Worm (Caenorhabditis elegans) whole organism, L4 larva: ENCODE results near the gene F34D6.1.
A peak's percentile ranks its signal among the peaks of the same experiment; 100 is the strongest.

Source experiments
- F10B5.3 ChIP-seq: sonication (generic microtip); optimal IDR thresholded peaks from 2 replicates; lab custom pipeline; 2016; ENCODE audit warnings: mild to moderate bottlenecking, missing genetic modification characterization, missing compliant biosample characterization
- F44E2.7 ChIP-seq: fragments of 200-800 bp; sonication (Bioruptor generic); IDR thresholded peaks from 2 replicates; pipeline ENCODE4 v2.1.2; 2022; ENCODE audit warnings: missing genetic modification characterization, missing compliant biosample characterization
- F49E8.2 ChIP-seq: sonication (generic microtip); optimal IDR thresholded peaks from 2 replicates; lab custom pipeline; 2016; ENCODE audit warnings: missing compliant biosample characterization, mild to moderate bottlenecking, missing genetic modification characterization, borderline replicate concordance
- T26A8.4 ChIP-seq: fragments of 200-800 bp; sonication (Bioruptor generic); IDR thresholded peaks from 2 replicates; pipeline ENCODE4 v1.3.6; 2022; ENCODE audit warnings: missing genetic modification characterization, missing compliant biosample characterization
- Y48G9A.11 ChIP-seq: fragments of 200-800 bp; sonication (Bioruptor generic); IDR thresholded peaks from 2 replicates; pipeline ENCODE4 v1.3.6; 2022; ENCODE audit warnings: missing genetic modification reagents, missing genetic modification characterization, missing compliant biosample characterization
- Y5F2A.4 ChIP-seq: fragments of 200-800 bp; sonication (Bioruptor generic); optimal IDR thresholded peaks from 2 replicates; lab custom pipeline; 2018; ENCODE audit warnings: mild to moderate bottlenecking, missing genetic modification characterization, missing compliant biosample characterization
- ZK546.5 ChIP-seq, 2 experiments: sonication (generic microtip); optimal IDR thresholded peaks; 2 replicates each; lab custom pipeline; 2017; ENCODE audit warnings: missing biosample characterization in 2 of 2, missing genetic modification characterization in 2 of 2
- aha-1 ChIP-seq: fragments of 150-350 bp; peaks from one replicate; lab custom pipeline; 2014; ENCODE audit warnings: missing biosample characterization, missing genetic modification characterization
- ama-1 ChIP-seq: fragments of 150-350 bp; optimal IDR thresholded peaks from 2 replicates; lab custom pipeline; 2014; ENCODE audit warnings: inconsistent platforms, mixed read lengths
- ceh-32 ChIP-seq: sonication (generic microtip); optimal IDR thresholded peaks from 2 replicates; lab custom pipeline; 2016; ENCODE audit warnings: mild to moderate bottlenecking, missing genetic modification characterization, missing compliant biosample characterization; ENCODE audit not compliant: poor library complexity
- ceh-62 ChIP-seq: sonication (generic microtip); optimal IDR thresholded peaks from 2 replicates; lab custom pipeline; 2017; ENCODE audit warnings: missing biosample characterization, missing genetic modification characterization
- cey-2 ChIP-seq: sonication (generic microtip); optimal IDR thresholded peaks from 3 replicates; lab custom pipeline; 2017; ENCODE audit warnings: missing genetic modification characterization, mild to moderate bottlenecking, missing compliant biosample characterization, antibody characterized with exemption, borderline replicate concordance; ENCODE audit not compliant: insufficient read depth
- ctbp-1 ChIP-seq: fragments of 200-800 bp; sonication (Bioruptor generic); IDR thresholded peaks from 2 replicates; pipeline ENCODE4 v1.3.6; 2022; ENCODE audit warnings: missing genetic modification reagents, missing genetic modification characterization, missing compliant biosample characterization
- daf-12 ChIP-seq: fragments of 150-350 bp; optimal IDR thresholded peaks from 2 replicates; lab custom pipeline; 2014; ENCODE audit warnings: missing biosample characterization, missing genetic modification reagents, missing genetic modification characterization
- daf-16 ChIP-seq, 3 experiments: sonication (generic microtip); optimal IDR thresholded peaks; 2 replicates each; lab custom pipeline; 2016 to 2017; ENCODE audit warnings: missing genetic modification characterization in 3 of 3, missing genetic modification reagents in 3 of 3, mild to moderate bottlenecking in 2 of 3, missing compliant biosample characterization in 2 of 3, missing biosample characterization in 1 of 3, moderate library complexity in 1 of 3
- dmd-8 ChIP-seq: fragments of 200-800 bp; sonication (Bioruptor generic); IDR thresholded peaks from 2 replicates; pipeline ENCODE4 v1.3.6; 2022; ENCODE audit warnings: missing genetic modification characterization, missing compliant biosample characterization
- hif-1 ChIP-seq, 2 experiments: sonication (generic microtip); optimal IDR thresholded peaks; 2 replicates each; lab custom pipeline; 2016 to 2017; ENCODE audit warnings: missing compliant biosample characterization in 2 of 2, missing genetic modification characterization in 2 of 2, missing genetic modification reagents in 2 of 2, missing genotype in 2 of 2, mild to moderate bottlenecking in 1 of 2
- hlh-30 ChIP-seq: sonication (generic microtip); optimal IDR thresholded peaks from 2 replicates; lab custom pipeline; 2017; ENCODE audit warnings: antibody characterized with exemption, mild to moderate bottlenecking, missing genetic modification characterization, missing compliant biosample characterization; ENCODE audit not compliant: insufficient read depth
- lim-7 ChIP-seq: fragments of 200-800 bp; sonication (Bioruptor generic); IDR thresholded peaks from 2 replicates; pipeline ENCODE4 v1.3.6; 2022; ENCODE audit warnings: missing genetic modification characterization, missing compliant biosample characterization
- lin-29 ChIP-seq: fragments of 200-800 bp; sonication (Bioruptor generic); IDR thresholded peaks from 2 replicates; pipeline ENCODE4 v1.3.6; 2022; ENCODE audit warnings: missing genetic modification reagents, missing genetic modification characterization, missing compliant biosample characterization
- madf-9 ChIP-seq: fragments of 200-800 bp; sonication (Bioruptor generic); conservative IDR thresholded peaks from 2 replicates; pipeline ENCODE4 v1.3.6; 2022; ENCODE audit warnings: missing genetic modification reagents, missing genetic modification characterization, missing compliant biosample characterization
- mdl-1 ChIP-seq, 2 experiments: fragments of 150-350 bp in 1 of 2; sonication (generic microtip) in 1 of 2; optimal IDR thresholded peaks; 2 replicates each; lab custom pipeline; 2014 to 2017; ENCODE audit warnings: missing biosample characterization in 2 of 2, missing genetic modification characterization in 2 of 2
- mdt-29 ChIP-seq: fragments of 200-800 bp; sonication (Bioruptor generic); IDR thresholded peaks from 2 replicates; pipeline ENCODE4 v1.3.6; 2022; ENCODE audit warnings: missing genetic modification reagents, missing genetic modification characterization, missing compliant biosample characterization
- mep-1 ChIP-seq: fragments of 150-350 bp; sonication (generic microtip); optimal IDR thresholded peaks from 3 replicates; lab custom pipeline; 2014; ENCODE audit warnings: missing biosample characterization, missing genetic modification characterization
- nhr-11 ChIP-seq: fragments of 150-350 bp; optimal IDR thresholded peaks from 2 replicates; lab custom pipeline; 2014; ENCODE audit warnings: missing biosample characterization, missing genetic modification characterization
- nhr-25 ChIP-seq: sonication (generic microtip); optimal IDR thresholded peaks from 2 replicates; lab custom pipeline; 2017; ENCODE audit warnings: missing genetic modification characterization, mild to moderate bottlenecking, missing compliant biosample characterization, antibody characterized with exemption, moderate library complexity, borderline replicate concordance; ENCODE audit not compliant: insufficient read depth
- nhr-41 ChIP-seq: fragments of 200-800 bp; sonication (Bioruptor generic); IDR thresholded peaks from 2 replicates; pipeline ENCODE4 v1.3.6; 2022; ENCODE audit warnings: missing genetic modification reagents, missing genetic modification characterization, missing compliant biosample characterization
- nhr-42 ChIP-seq: fragments of 200-800 bp; sonication (Bioruptor generic); IDR thresholded peaks from 2 replicates; pipeline ENCODE4 v1.3.6; 2022; ENCODE audit warnings: missing genetic modification characterization, missing compliant biosample characterization
- nhr-76 ChIP-seq: fragments of 150-350 bp; optimal IDR thresholded peaks from 2 replicates; lab custom pipeline; 2014; ENCODE audit warnings: missing biosample characterization, missing genetic modification characterization
- pha-4 ChIP-seq, 2 experiments: fragments of 150-350 bp in 1 of 2; fragments of 200-800 bp in 1 of 2; sonication (Bioruptor generic) in 1 of 2; IDR thresholded peaks in 1 of 2; optimal IDR thresholded peaks in 1 of 2; 2 replicates each; pipeline versions ENCODE4 v1.3.6 to Lab custom; 2014 to 2022; ENCODE audit warnings: missing genetic modification characterization in 2 of 2, missing genetic modification reagents in 2 of 2, missing biosample characterization in 1 of 2, missing compliant biosample characterization in 1 of 2
- php-3 ChIP-seq: fragments of 200-800 bp; sonication (Bioruptor generic); IDR thresholded peaks from 2 replicates; pipeline ENCODE4 v1.3.6; 2022; ENCODE audit warnings: missing genetic modification reagents, missing genetic modification characterization, missing compliant biosample characterization
- pqm-1 ChIP-seq: sonication (generic microtip); optimal IDR thresholded peaks from 2 replicates; lab custom pipeline; 2017; ENCODE audit warnings: missing biosample characterization, missing genetic modification characterization
- saeg-2 ChIP-seq: fragments of 200-800 bp; sonication (Bioruptor generic); IDR thresholded peaks from 2 replicates; pipeline ENCODE4 v1.3.6; 2022; ENCODE audit warnings: missing genetic modification reagents, missing genetic modification characterization, missing compliant biosample characterization
- set-16 ChIP-seq: fragments of 200-800 bp; sonication (Bioruptor generic); IDR thresholded peaks from 2 replicates; pipeline ENCODE4 v1.3.6; 2022; ENCODE audit warnings: missing genetic modification reagents, missing genetic modification characterization, missing compliant biosample characterization
- skn-1 ChIP-seq: fragments of 150-350 bp; optimal IDR thresholded peaks from 2 replicates; lab custom pipeline; 2014; ENCODE audit warnings: missing biosample characterization, missing genetic modification characterization
- unc-39 ChIP-seq: sonication (generic microtip); optimal IDR thresholded peaks from 2 replicates; lab custom pipeline; 2017; ENCODE audit warnings: missing biosample characterization, missing genetic modification characterization
- unc-62 ChIP-seq, 3 experiments: fragments of 150-350 bp in 1 of 3; sonication (generic microtip); optimal IDR thresholded peaks in 2 of 3; peaks in 1 of 3; 1 replicate in 1 of 3; 2 replicates in 2 of 3; lab custom pipeline; 2014 to 2017; ENCODE audit warnings: missing biosample characterization in 3 of 3, missing genetic modification characterization in 3 of 3, missing genetic modification reagents in 3 of 3, missing genotype in 1 of 3
- zfp-3 ChIP-seq: fragments of 200-800 bp; sonication (Bioruptor generic); conservative IDR thresholded peaks from 2 replicates; pipeline ENCODE4 v1.3.6; 2022; ENCODE audit warnings: missing genetic modification reagents, missing genetic modification characterization, missing compliant biosample characterization

The F34D6.1 gene

DNA sequence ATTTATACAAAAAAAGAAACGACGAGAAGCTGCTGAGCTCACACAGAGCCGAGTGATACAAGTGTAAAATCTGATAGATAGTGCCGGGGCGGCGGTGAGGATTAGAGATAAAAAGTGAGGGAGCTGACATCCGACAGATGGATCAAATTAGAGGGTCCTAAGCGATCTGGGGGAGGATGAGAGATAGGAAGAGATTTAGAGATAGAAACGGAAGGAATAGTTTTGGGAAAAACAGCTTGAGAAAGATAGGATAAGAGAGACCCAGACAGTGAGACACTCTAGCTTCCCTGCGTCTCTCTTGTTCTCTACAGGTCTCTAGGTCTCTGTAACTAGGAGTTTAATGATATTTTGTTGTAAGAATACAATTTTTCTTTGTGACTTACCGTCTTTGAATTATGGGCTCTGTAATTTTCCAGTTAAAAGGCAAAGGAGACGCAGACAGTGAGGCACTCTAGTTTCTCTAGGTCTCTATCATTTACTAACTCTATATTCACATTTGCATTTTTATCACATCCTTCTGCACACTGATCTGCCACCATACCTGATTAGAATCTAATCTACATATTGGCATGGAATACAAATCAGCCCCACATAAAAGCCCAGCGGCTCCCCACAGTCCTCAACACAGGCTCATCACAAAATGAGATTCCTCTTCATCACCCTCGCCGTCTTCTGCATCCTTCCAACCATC lies 6.1 kb upstream of the F34D6.1 start, which contains the start of the genes sup-9 and nspf-1:
sup-9 (minus strand) TSS at position 43 of the 691 bp plus-strand sequence.
nspf-1 (plus strand) TSS at position 641 of the 691 bp plus-strand sequence.
- TF ChIP-seq nhr-42 (GFP tag; lab: Robert Waterston, UW): no peak
- TF ChIP-seq php-3: no peak
- TF ChIP-seq ctbp-1 (GFP tag; lab: Robert Waterston, UW): 0 out of 2 replicates have a peak, but pooled peaks have one; percentile 32
- no peak for TF ChIP-seq zfp-3 (GFP tag; lab: Robert Waterston, UW)
- no peak for TF ChIP-seq hlh-30 (tag; lab: Kevin White, UChicago)
- TF ChIP-seq set-16: no peak
- peak; percentile 9 for TF ChIP-seq nhr-11 (tag; lab: Kevin White, UChicago)
- TF ChIP-seq nhr-25: no peak
- TF ChIP-seq madf-9 (GFP tag; lab: Robert Waterston, UW): no peak
- TF ChIP-seq ceh-62 (tag; lab: Kevin White, UChicago): no peak
- TF ChIP-seq pha-4 (GFP tag; IDR thresholded peaks at IDR 0.05; lab: Robert Waterston, UW): no peak
- TF ChIP-seq pha-4 (tag; optimal IDR thresholded peaks at IDR 0.05; lab: Kevin White, UChicago): no peak
- no peak for TF ChIP-seq T26A8.4 (GFP tag; lab: Robert Waterston, UW)
- no peak for TF ChIP-seq dmd-8 (GFP tag; lab: Robert Waterston, UW)
- TF ChIP-seq lim-7 (GFP tag; lab: Robert Waterston, UW): no peak
- no peak for TF ChIP-seq F49E8.2 (tag; lab: Kevin White, UChicago)
- no peak for TF ChIP-seq lin-29 (GFP tag; lab: Robert Waterston, UW)
- TF ChIP-seq mep-1 (tag; lab: Kevin White, UChicago): no peak
- no peak for TF ChIP-seq F10B5.3
- TF ChIP-seq daf-16 (GFP tag; optimal IDR thresholded peaks at IDR 0.05; lab: Kevin White, UChicago): peak in 1 of 2 experiments; percentile 45
- TF ChIP-seq daf-16 (tag; optimal IDR thresholded peaks at IDR 0.05; lab: Kevin White, UChicago): no peak
- no peak for TF ChIP-seq ZK546.5 (tag; optimal IDR thresholded peaks at IDR 0.05; lab: Kevin White, UChicago)

ce11 chrII:2684783-2685182 lies 3.8 kb upstream of the F34D6.1 start:
- TF ChIP-seq F44E2.7 (GFP tag; lab: Robert Waterston, UW) (no peak), aha-1 (tag; lab: Kevin White, UChicago) (peak; percentile 96), ama-1 (lab: Kevin White, UChicago) (no peak)
- TF ChIP-seq, all 104 proteins: peak for 1

DNA sequence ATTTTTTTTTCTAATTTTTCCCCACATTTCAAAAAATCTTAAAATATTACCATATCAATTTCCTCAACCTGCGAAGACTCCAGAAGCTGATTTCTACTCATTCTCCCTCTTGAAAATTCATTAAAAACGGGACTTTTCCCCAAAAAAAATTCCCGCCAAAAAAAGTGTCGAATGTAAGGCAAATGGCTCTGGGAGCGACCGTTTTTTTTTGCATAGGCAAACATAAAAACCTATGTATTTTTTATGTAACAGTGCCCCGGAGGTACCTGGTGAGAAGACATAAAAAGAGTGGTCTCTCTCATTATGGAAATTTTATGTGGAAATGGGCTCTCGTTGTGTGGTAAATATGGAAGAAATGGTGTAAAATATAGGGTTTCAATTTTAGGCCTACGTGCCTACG lies 3.2 kb upstream of the F34D6.1 start, which contains the start of gene ceh-87:
ceh-87 (minus strand) TSS at position 101 of the 400 bp plus-strand sequence.
- TF ChIP-seq pqm-1 (tag; lab: Kevin White, UChicago): no peak
- TF ChIP-seq daf-12 (tag; lab: Kevin White, UChicago): no peak
- no peak for TF ChIP-seq nhr-41
- TF ChIP-seq unc-39 (tag; lab: Kevin White, UChicago): no peak
- no peak for TF ChIP-seq mdt-29 (GFP tag; lab: Robert Waterston, UW)
- no peak for TF ChIP-seq mdl-1 (tag; optimal IDR thresholded peaks at IDR 0.05; lab: Kevin White, UChicago)
- no peak for TF ChIP-seq cey-2 (tag; lab: Kevin White, UChicago)
- no peak for TF ChIP-seq skn-1
- TF ChIP-seq nhr-25: no peak
- TF ChIP-seq unc-62 (GFP tag; optimal IDR thresholded peaks at IDR 0.05 in 1 of 2; lab: Kevin White, UChicago): no peak
- no peak for TF ChIP-seq unc-62 (tag; optimal IDR thresholded peaks at IDR 0.05; lab: Kevin White, UChicago)
- TF ChIP-seq nhr-76: no peak
- no peak for TF ChIP-seq Y5F2A.4 (GFP tag; lab: Kevin White, UChicago)
- no peak for TF ChIP-seq ceh-32 (tag; lab: Kevin White, UChicago)
- no peak for TF ChIP-seq Y48G9A.11 (GFP tag; lab: Robert Waterston, UW)
- TF ChIP-seq saeg-2: no peak
- TF ChIP-seq hif-1 (tag; optimal IDR thresholded peaks at IDR 0.05; lab: Kevin White, UChicago): no peak
